Worm (Caenorhabditis elegans) whole organism, midembryonic: ENCODE results near the gene acdh-8.

ENCODE experiments used
- T22C8.4 ChIP-seq: fragments of 200-800 bp; sonication (Bioruptor generic); IDR thresholded peaks from 2 replicates; pipeline ENCODE4 v1.3.6; 2022; ENCODE audit warnings: missing genetic modification characterization, missing compliant biosample characterization
- cog-1 ChIP-seq: sonication (generic microtip); optimal IDR thresholded peaks from 2 replicates; lab custom pipeline; 2016; ENCODE audit warnings: missing genetic modification characterization, missing compliant biosample characterization
- flt-1 ChIP-seq: fragments of 200-800 bp; sonication (Bioruptor generic); IDR thresholded peaks from 2 replicates; pipeline ENCODE4 v1.3.6; 2022; ENCODE audit warnings: missing genetic modification characterization, missing compliant biosample characterization
- klf-2 ChIP-seq: fragments of 200-800 bp; sonication (Bioruptor generic); conservative IDR thresholded peaks from 2 replicates; pipeline ENCODE4 v1.3.6; 2022; ENCODE audit warnings: missing genetic modification reagents, missing genetic modification characterization, missing compliant biosample characterization
- med-1 ChIP-seq: sonication (generic microtip); optimal IDR thresholded peaks from 2 replicates; lab custom pipeline; 2017; ENCODE audit warnings: missing genetic modification characterization, mild to moderate bottlenecking, missing compliant biosample characterization, antibody characterized with exemption, missing genetic modification reagents; ENCODE audit not compliant: insufficient read depth
- ref-1 ChIP-seq: fragments of 200-800 bp; sonication (Bioruptor generic); conservative IDR thresholded peaks from 2 replicates; pipeline ENCODE4 v1.3.6; 2022; ENCODE audit warnings: missing genetic modification reagents, missing genetic modification characterization, missing compliant biosample characterization
- tab-1 ChIP-seq: fragments of 200-800 bp; sonication (Bioruptor generic); IDR thresholded peaks from 2 replicates; pipeline ENCODE4 v1.3.6; 2022; ENCODE audit warnings: missing genetic modification characterization, missing compliant biosample characterization
- ztf-23 ChIP-seq: fragments of 200-800 bp; sonication (Bioruptor generic); IDR thresholded peaks from 2 replicates; pipeline ENCODE4 v1.3.6; 2022; ENCODE audit warnings: missing genetic modification reagents, missing genetic modification characterization, missing compliant biosample characterization
- ztf-29 ChIP-seq: fragments of 200-800 bp; sonication (Bioruptor generic); IDR thresholded peaks from 2 replicates; pipeline ENCODE4 v1.3.6; 2022; ENCODE audit warnings: missing genetic modification reagents, missing genetic modification characterization, missing compliant biosample characterization

DNA sequence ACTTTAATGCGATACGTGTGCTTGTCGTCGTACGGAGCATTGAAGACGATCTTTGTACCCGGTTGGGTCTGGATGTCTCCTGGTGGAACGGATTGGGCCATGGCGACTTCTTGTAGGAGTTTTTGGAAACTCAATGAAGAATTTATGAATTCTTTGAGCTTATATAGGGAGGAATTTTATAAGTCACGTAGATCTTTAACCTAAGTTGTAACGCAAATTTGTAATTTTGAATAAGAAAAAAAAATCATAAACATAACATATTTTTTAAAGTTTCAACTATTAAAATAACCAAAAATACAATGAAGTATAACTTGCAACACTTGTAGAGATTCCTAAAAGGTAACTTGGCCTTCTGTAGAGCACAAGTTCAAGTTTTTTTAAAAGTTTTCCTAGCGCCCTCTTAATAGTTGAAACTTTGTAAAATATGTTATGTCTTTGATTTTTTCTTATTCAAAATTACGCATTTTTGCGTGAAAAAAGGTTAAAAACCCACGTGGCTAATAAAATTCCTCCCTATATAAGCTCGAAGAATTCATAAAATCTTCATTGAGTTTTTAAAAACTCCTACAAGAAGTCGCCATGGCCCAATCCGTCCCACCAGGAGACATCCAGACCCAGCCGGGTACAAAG is 3.2 kb downstream of the acdh-8 start, which contains the start of the genes msp-63 and msp-142:
- TF ChIP-seq cog-1 (tag; lab: Kevin White, UChicago) (no peak), ref-1 (no peak), med-1 (GFP tag; lab: Kevin White, UChicago) (no peak), ztf-23 (GFP tag; lab: Robert Waterston, UW) (no peak), flt-1 (GFP tag; lab: Robert Waterston, UW) (no peak), tab-1 (no peak), klf-2 (GFP tag; lab: Robert Waterston, UW) (no peak), T22C8.4 (GFP tag; lab: Robert Waterston, UW) (no peak), ztf-29 (GFP tag; lab: Robert Waterston, UW) (no peak)
